Fruit fly (Drosophila melanogaster) whole organism, prepupa: ENCODE results near the gene ect.
A peak's percentile ranks its signal among the peaks of the same experiment; 100 is the strongest.

Source experiments
- CG10631 ChIP-seq: fragments of 200-800 bp; sonication (Bioruptor generic); optimal IDR thresholded peaks from 2 replicates; lab custom pipeline; 2016; ENCODE audit warnings: missing biosample characterization, missing genetic modification characterization
- CG31627 ChIP-seq: fragments of 200-800 bp; sonication (Bioruptor generic); optimal IDR thresholded peaks from 3 replicates; lab custom pipeline; 2016; ENCODE audit warnings: missing biosample characterization, missing genetic modification characterization
- CG6276 ChIP-seq: fragments of 200-800 bp; sonication (Bioruptor generic); optimal IDR thresholded peaks from 2 replicates; lab custom pipeline; 2017; ENCODE audit warnings: missing biosample characterization, mild to moderate bottlenecking, missing genetic modification characterization
- spab ChIP-seq: fragments of 200-800 bp; sonication (Bioruptor generic); optimal IDR thresholded peaks from 2 replicates; lab custom pipeline; 2017; ENCODE audit warnings: missing biosample characterization, mild to moderate bottlenecking, missing genetic modification characterization, missing genetic modification reagents

- peak; percentile 16 for TF ChIP-seq spab (GFP tag; lab: Kevin White, UChicago)
- no peak for TF ChIP-seq CG6276
- no peak for TF ChIP-seq CG10631 (GFP tag; lab: Kevin White, UChicago)
- TF ChIP-seq CG31627: peak; percentile 39
These were observed 25.5 kb upstream of the ect start for dm6 chr3L:10227094-10227493.
